Fruit fly (Drosophila melanogaster) whole organism, embryonic: ENCODE results near the gene Ubqn.
A peak's percentile ranks its signal among the peaks of the same experiment; 100 is the strongest.

Source experiments
- Abd-B ChIP-seq: fragments of 200-800 bp; sonication (Bioruptor generic); optimal IDR thresholded peaks from 2 replicates; lab custom pipeline; 2018; ENCODE audit warnings: missing biosample characterization, mild to moderate bottlenecking, missing genetic modification characterization, moderate library complexity
- BEAF-32 ChIP-seq: fragments of 200-800 bp; sonication (Bioruptor generic); optimal IDR thresholded peaks from 3 replicates; lab custom pipeline; 2017; ENCODE audit warnings: missing biosample characterization, missing genetic modification characterization, mild to moderate bottlenecking, moderate library complexity, missing genetic modification reagents
- Blimp-1 ChIP-seq: fragments of 200-800 bp; sonication (Bioruptor generic); optimal IDR thresholded peaks from 3 replicates; lab custom pipeline; 2018; ENCODE audit warnings: missing biosample characterization, missing genetic modification characterization, mild to moderate bottlenecking, moderate library complexity, missing genetic modification reagents
- CG12071 ChIP-seq: fragments of 200-800 bp; sonication (Bioruptor generic); optimal IDR thresholded peaks from 3 replicates; lab custom pipeline; 2018; ENCODE audit warnings: missing biosample characterization, mild to moderate bottlenecking, missing genetic modification characterization
- CG1529 ChIP-seq: fragments of 200-800 bp; sonication (Bioruptor generic); optimal IDR thresholded peaks from 3 replicates; lab custom pipeline; 2018; ENCODE audit warnings: missing biosample characterization, missing genetic modification characterization
- CG1603 ChIP-seq: fragments of 200-800 bp; sonication (Bioruptor generic); optimal IDR thresholded peaks from 2 replicates; lab custom pipeline; 2019; ENCODE audit warnings: missing biosample characterization, mild to moderate bottlenecking, missing genetic modification characterization, moderate library complexity
- CG17186 ChIP-seq: fragments of 200-800 bp; sonication (Bioruptor generic); optimal IDR thresholded peaks from 3 replicates; lab custom pipeline; 2017; ENCODE audit warnings: missing biosample characterization, missing genetic modification reagents, missing genetic modification characterization
- CG18599 ChIP-seq: fragments of 200-800 bp; sonication (Bioruptor generic); optimal IDR thresholded peaks from 3 replicates; lab custom pipeline; 2017; ENCODE audit warnings: missing biosample characterization, missing genetic modification characterization, mild to moderate bottlenecking, moderate library complexity, missing genetic modification reagents
- CG2202 ChIP-seq: fragments of 200-800 bp; sonication (Bioruptor generic); optimal IDR thresholded peaks from 2 replicates; lab custom pipeline; 2018; ENCODE audit warnings: missing biosample characterization, mild to moderate bottlenecking, missing genetic modification characterization
- CG31441 ChIP-seq: fragments of 200-800 bp; sonication (Bioruptor generic); IDR thresholded peaks from 2 replicates; pipeline ENCODE4 v1.3.6; 2022; ENCODE audit warnings: missing biosample characterization, missing genetic modification characterization
- CG3995 ChIP-seq: fragments of 200-800 bp; sonication (Bioruptor generic); optimal IDR thresholded peaks from 3 replicates; lab custom pipeline; 2016; ENCODE audit warnings: missing biosample characterization, missing genetic modification characterization
- CG4424 ChIP-seq: fragments of 200-800 bp; sonication (Bioruptor generic); optimal IDR thresholded peaks from 3 replicates; lab custom pipeline; 2016; ENCODE audit warnings: missing biosample characterization, missing genetic modification characterization
- CG7357 ChIP-seq: fragments of 200-800 bp; sonication (Bioruptor generic); IDR thresholded peaks from 3 replicates; pipeline ENCODE4 v1.3.6; 2022; ENCODE audit warnings: missing biosample characterization, missing genetic modification characterization
- CG7839 ChIP-seq: fragments of 200-800 bp; sonication (Bioruptor generic); optimal IDR thresholded peaks from 3 replicates; lab custom pipeline; 2018; ENCODE audit warnings: missing biosample characterization, mild to moderate bottlenecking, missing genetic modification characterization, moderate library complexity
- CG7963 ChIP-seq: fragments of 200-800 bp; sonication (Bioruptor generic); IDR thresholded peaks from 3 replicates; pipeline ENCODE4 v1.3.6; 2022; ENCODE audit warnings: missing biosample characterization, missing genetic modification characterization; ENCODE audit not compliant: partially characterized antibody
- CG8388 ChIP-seq: fragments of 200-800 bp; sonication (Bioruptor generic); optimal IDR thresholded peaks from 2 replicates; lab custom pipeline; 2019; ENCODE audit warnings: missing biosample characterization, mild to moderate bottlenecking, missing genetic modification characterization, moderate library complexity
- CG8478 ChIP-seq: fragments of >200 bp; optimal IDR thresholded peaks from 2 replicates; lab custom pipeline; 2018
- CG9727 ChIP-seq: fragments of 200-800 bp; sonication (Bioruptor generic); optimal IDR thresholded peaks from 3 replicates; lab custom pipeline; 2017; ENCODE audit warnings: missing biosample characterization, mild to moderate bottlenecking, missing genetic modification characterization
- CHES-1-like ChIP-seq: fragments of 200-800 bp; sonication (Bioruptor generic); optimal IDR thresholded peaks from 2 replicates; lab custom pipeline; 2016; ENCODE audit warnings: missing biosample characterization, missing genetic modification characterization
- Deaf1 ChIP-seq: fragments of 200-800 bp; optimal IDR thresholded peaks from 3 replicates; lab custom pipeline; 2019; ENCODE audit warnings: missing biosample characterization, mild to moderate bottlenecking, missing genetic modification characterization, moderate library complexity
- Dip3 ChIP-seq: fragments of 200-800 bp; sonication (Bioruptor generic); optimal IDR thresholded peaks from 3 replicates; lab custom pipeline; 2016; ENCODE audit warnings: missing biosample characterization, missing genetic modification characterization
- Drgx ChIP-seq: fragments of 200-800 bp; sonication (Bioruptor generic); IDR thresholded peaks from 2 replicates; pipeline ENCODE4 v1.3.6; 2022; ENCODE audit warnings: missing biosample characterization, missing genetic modification characterization
- ERR ChIP-seq: fragments of 200-800 bp; sonication (Bioruptor generic); optimal IDR thresholded peaks from 2 replicates; lab custom pipeline; 2016; ENCODE audit warnings: missing biosample characterization, missing genetic modification characterization
- Elba2 ChIP-seq: fragments of 200-800 bp; sonication (Bioruptor generic); optimal IDR thresholded peaks from 3 replicates; lab custom pipeline; 2016; ENCODE audit warnings: missing biosample characterization, missing genetic modification characterization
- Fer1 ChIP-seq: fragments of 200-800 bp; sonication (Bioruptor generic); optimal IDR thresholded peaks from 2 replicates; lab custom pipeline; 2017; ENCODE audit warnings: missing biosample characterization, mild to moderate bottlenecking, missing genetic modification characterization
- Fer3 ChIP-seq: fragments of 200-800 bp; sonication (Bioruptor generic); optimal IDR thresholded peaks from 2 replicates; lab custom pipeline; 2018; ENCODE audit warnings: missing biosample characterization, mild to moderate bottlenecking, missing genetic modification characterization, moderate library complexity
- HLH3B ChIP-seq: fragments of 200-800 bp; sonication (Bioruptor generic); IDR thresholded peaks from 2 replicates; pipeline ENCODE4 v1.3.6; 2022; ENCODE audit warnings: missing biosample characterization, missing genetic modification characterization
- Hr78 ChIP-seq, 2 experiments: fragments of 200-800 bp in 1 of 2; fragments of >200 bp in 1 of 2; sonication (Bioruptor generic) in 1 of 2; optimal IDR thresholded peaks; 2 replicates each; lab custom pipeline; 2017 to 2019; ENCODE audit warnings: missing biosample characterization in 2 of 2, missing genetic modification characterization in 2 of 2, mild to moderate bottlenecking in 1 of 2, moderate library complexity in 1 of 2
- Kr ChIP-seq: fragments of 200-800 bp; sonication (Bioruptor generic); optimal IDR thresholded peaks from 2 replicates; lab custom pipeline; 2017; ENCODE audit warnings: missing biosample characterization, mild to moderate bottlenecking, missing genetic modification characterization
- Med ChIP-seq: fragments of 200-800 bp; sonication (Bioruptor generic); peaks from one replicate; lab custom pipeline; 2016; ENCODE audit warnings: missing biosample characterization, missing genetic modification characterization, mild to moderate bottlenecking, inconsistent platforms, moderate library complexity
- Nf-YC ChIP-seq: fragments of 200-800 bp; optimal IDR thresholded peaks from 3 replicates; lab custom pipeline; 2019; ENCODE audit warnings: missing biosample characterization, mild to moderate bottlenecking, missing genetic modification characterization, moderate library complexity
- Opbp ChIP-seq: fragments of 200-800 bp; sonication (Bioruptor generic); IDR thresholded peaks from 3 replicates; pipeline ENCODE4 v1.3.6; 2022; ENCODE audit warnings: missing biosample characterization, missing genetic modification characterization; ENCODE audit not compliant: partially characterized antibody
- Ssrp ChIP-seq: fragments of 200-800 bp; sonication (Bioruptor generic); optimal IDR thresholded peaks from 2 replicates; lab custom pipeline; 2018; ENCODE audit warnings: missing biosample characterization, mild to moderate bottlenecking, missing genetic modification characterization, moderate library complexity
- Trl ChIP-seq, 3 experiments: fragments of >200 bp in 2 of 3; fragments of 200-800 bp in 1 of 3; sonication (Bioruptor generic) in 1 of 3; optimal IDR thresholded peaks; 2 replicates in 1 of 3; 3 replicates in 2 of 3; lab custom pipeline; 2016 to 2017; ENCODE audit warnings: missing biosample characterization in 1 of 3, missing genetic modification characterization in 1 of 3
- aop ChIP-seq: fragments of 200-800 bp; sonication (Bioruptor generic); IDR thresholded peaks from 2 replicates; pipeline ENCODE4 v1.3.6; 2022; ENCODE audit warnings: missing biosample characterization, missing genetic modification characterization
- chm ChIP-seq: fragments of 200-800 bp; sonication (Bioruptor generic); IDR thresholded peaks from 2 replicates; pipeline ENCODE4 v1.3.6; 2022; ENCODE audit warnings: missing biosample characterization, missing genetic modification characterization
- crol ChIP-seq: fragments of 200-800 bp; sonication (Bioruptor generic); IDR thresholded peaks from 2 replicates; pipeline ENCODE4 v1.3.6; 2022; ENCODE audit warnings: missing biosample characterization, missing genetic modification characterization
- cwo ChIP-seq: fragments of 200-800 bp; sonication (Bioruptor generic); optimal IDR thresholded peaks from 3 replicates; lab custom pipeline; 2017; ENCODE audit warnings: missing biosample characterization, missing genetic modification characterization, mild to moderate bottlenecking, moderate library complexity, missing genetic modification reagents
- dimm ChIP-seq: fragments of 200-800 bp; sonication (Bioruptor generic); IDR thresholded peaks from 2 replicates; pipeline ENCODE4 v1.3.6; 2022; ENCODE audit warnings: missing biosample characterization, missing genetic modification characterization
- dmrt99B ChIP-seq: fragments of 200-800 bp; sonication (Bioruptor generic); optimal IDR thresholded peaks from 2 replicates; lab custom pipeline; 2018; ENCODE audit warnings: missing biosample characterization, mild to moderate bottlenecking, missing genetic modification characterization, moderate library complexity
- ftz-f1 ChIP-seq: fragments of 200-800 bp; sonication (Bioruptor generic); optimal IDR thresholded peaks from 2 replicates; lab custom pipeline; 2016; ENCODE audit warnings: missing biosample characterization, missing genetic modification characterization
- insv ChIP-seq, 2 experiments: fragments of 200-800 bp; sonication (Bioruptor generic); optimal IDR thresholded peaks; 3 replicates each; lab custom pipeline; 2016 to 2018; ENCODE audit warnings: missing biosample characterization in 2 of 2, missing genetic modification characterization in 2 of 2
- nom ChIP-seq: fragments of 200-800 bp; sonication (Bioruptor generic); optimal IDR thresholded peaks from 2 replicates; lab custom pipeline; 2017; ENCODE audit warnings: missing biosample characterization, missing genetic modification characterization, mild to moderate bottlenecking, moderate library complexity, missing genetic modification reagents
- ro ChIP-seq: fragments of 200-800 bp; sonication (Bioruptor generic); IDR thresholded peaks from 2 replicates; pipeline ENCODE4 v1.3.6; 2022; ENCODE audit warnings: missing biosample characterization, missing genetic modification characterization
- sens ChIP-seq: fragments of 200-800 bp; sonication (Bioruptor generic); peaks from one replicate; lab custom pipeline; 2016; ENCODE audit warnings: missing biosample characterization, missing genetic modification characterization
- sug ChIP-seq: fragments of 200-800 bp; optimal IDR thresholded peaks from 2 replicates; lab custom pipeline; 2019; ENCODE audit warnings: missing biosample characterization, mild to moderate bottlenecking, missing genetic modification characterization, moderate library complexity
- z ChIP-seq: fragments of 200-800 bp; sonication (Bioruptor generic); IDR thresholded peaks from 3 replicates; pipeline ENCODE4 v1.3.6; 2022; ENCODE audit warnings: missing biosample characterization, missing genetic modification characterization

Ubqn gene

dm6 chrX:19666991-19667409 lies 16.6 kb upstream of the Ubqn start, which contains the start of gene Zw (continued):
- TF ChIP-seq CG7839 (tag; lab: Kevin White, UChicago) = peak; percentile 66
- no peak for TF ChIP-seq CG31441 (GFP tag; lab: Robert Waterston, UW)
- peak; percentile 52 for TF ChIP-seq Drgx
- TF ChIP-seq Fer1 (GFP tag; lab: Kevin White, UChicago) = no peak
- peak; percentile 1 for TF ChIP-seq Nf-YC (tag; lab: Kevin White, UChicago)
- peak; percentile 29 for TF ChIP-seq Ssrp (tag; lab: Kevin White, UChicago)
- no peak for TF ChIP-seq dimm
- peak; percentile 56 for TF ChIP-seq Dip3 (GFP tag; lab: Kevin White, UChicago)
- peak; percentile 9 for TF ChIP-seq CG12071 (GFP tag; lab: Kevin White, UChicago)
- no peak for TF ChIP-seq CG8478 (lab: Kevin White, UChicago)

DNA sequence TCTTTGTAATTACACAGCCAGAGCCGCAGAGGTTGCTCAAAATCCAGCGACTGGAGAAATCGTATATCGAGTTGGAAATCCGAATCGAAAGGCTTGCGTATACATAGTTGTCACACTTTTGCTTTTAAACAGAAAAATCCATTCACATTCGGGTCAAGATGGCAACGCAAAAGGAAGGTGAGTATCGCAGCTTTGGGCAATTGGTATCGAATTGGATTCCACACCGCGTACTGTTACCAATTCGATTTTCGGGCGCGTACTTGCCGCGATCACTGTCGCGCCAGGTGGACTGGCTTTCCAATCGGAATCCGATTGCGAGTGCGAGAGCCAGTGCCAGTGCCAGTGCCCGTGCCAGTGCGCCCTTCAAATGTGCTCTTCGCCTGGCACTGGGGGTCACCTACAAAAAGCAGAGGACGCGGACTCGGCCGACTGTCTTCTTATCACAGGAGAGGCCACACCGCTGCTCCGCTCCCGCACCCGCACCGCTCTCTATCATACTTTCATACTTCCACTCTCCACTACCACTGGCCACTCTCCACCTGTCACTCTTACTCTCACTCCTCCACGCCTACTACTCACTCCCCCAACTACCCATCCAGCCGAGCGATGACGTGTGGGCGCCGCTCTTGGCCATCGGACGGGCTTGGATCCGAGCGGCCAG lies 16.0 kb upstream of the Ubqn start:
- TF ChIP-seq CG3995 (GFP tag; lab: Kevin White, UChicago) = peak; percentile 68
- peak; percentile 80 for TF ChIP-seq CG8388 (GFP tag; lab: Kevin White, UChicago)
- TF ChIP-seq sug (tag; lab: Kevin White, UChicago) = peak; percentile 32
- TF ChIP-seq insv (GFP tag; optimal IDR thresholded peaks at IDR 0.05; lab: Kevin White, UChicago) = peak in 1 of 2 experiments; percentile 84
- no peak for TF ChIP-seq Opbp (GFP tag; lab: Robert Waterston, UW)
- TF ChIP-seq Elba2 (GFP tag; lab: Kevin White, UChicago) = peak; percentile 92
- no peak for TF ChIP-seq Abd-B (GFP tag; lab: Kevin White, UChicago)
- no peak for TF ChIP-seq ftz-f1 (GFP tag; lab: Kevin White, UChicago)
- TF ChIP-seq BEAF-32 (GFP tag; lab: Kevin White, UChicago) = peak; percentile 7
- TF ChIP-seq Trl (optimal IDR thresholded peaks at IDR 0.05; lab: Kevin White, UChicago) = peak; percentile 46 to 50
- TF ChIP-seq Trl (GFP tag; optimal IDR thresholded peaks at IDR 0.05; lab: Kevin White, UChicago) = no peak
- TF ChIP-seq cwo (GFP tag; lab: Kevin White, UChicago) = peak; percentile 50
- 0 out of 3 replicates have a peak, but pooled peaks have one; percentile 50 for TF ChIP-seq z (GFP tag; lab: Robert Waterston, UW)
- no peak for TF ChIP-seq HLH3B
- peak; percentile 36 for TF ChIP-seq Deaf1 (tag; lab: Kevin White, UChicago)
- TF ChIP-seq nom (GFP tag; lab: Kevin White, UChicago) = no peak
- peak; percentile 81 for TF ChIP-seq CG1603
- no peak for TF ChIP-seq dmrt99B
- TF ChIP-seq CHES-1-like (GFP tag; lab: Kevin White, UChicago) = no peak
- TF ChIP-seq sens (GFP tag; lab: Kevin White, UChicago) = peak; percentile 37
- peak; percentile 68 for TF ChIP-seq Blimp-1 (GFP tag; lab: Kevin White, UChicago)
- TF ChIP-seq CG4424 (GFP tag; lab: Kevin White, UChicago) = no peak
- TF ChIP-seq CG18599 (GFP tag; lab: Kevin White, UChicago) = no peak
- no peak for TF ChIP-seq Kr
- TF ChIP-seq CG2202 (tag; lab: Kevin White, UChicago) = no peak
- peak; percentile 67 for TF ChIP-seq Med (GFP tag; lab: Kevin White, UChicago)
- no peak for TF ChIP-seq ro (GFP tag; lab: Robert Waterston, UW)
- TF ChIP-seq CG1529 (GFP tag; lab: Kevin White, UChicago) = no peak
- TF ChIP-seq Hr78 (GFP tag; optimal IDR thresholded peaks at IDR 0.05; lab: Kevin White, UChicago) = peak in 1 of 2 experiments; percentile 67
- no peak for TF ChIP-seq aop (GFP tag; lab: Robert Waterston, UW)
- TF ChIP-seq chm (GFP tag; lab: Robert Waterston, UW) = no peak
- TF ChIP-seq CG17186 = no peak
- no peak for TF ChIP-seq CG7357 (GFP tag; lab: Robert Waterston, UW)
- TF ChIP-seq ERR = peak; percentile 83
- TF ChIP-seq Fer3 (tag; lab: Kevin White, UChicago) = no peak
- no peak for TF ChIP-seq CG9727 (GFP tag; lab: Kevin White, UChicago)
- no peak for TF ChIP-seq CG7963
- TF ChIP-seq crol = peak; percentile 77
- TF ChIP-seq, all 482 proteins: peak for 17
